Worm (Caenorhabditis elegans) whole organism, L2 larva: ENCODE measurements around the gene fbxb-58.

ENCODE experiments used
- Y55F3AM.14 ChIP-seq: fragments of 200-800 bp; sonication (Bioruptor generic); optimal IDR thresholded peaks from 2 replicates; lab custom pipeline; 2018; ENCODE audit warnings: mild to moderate bottlenecking, missing genetic modification characterization, missing compliant biosample characterization
- fos-1 ChIP-seq: fragments of 150-350 bp; optimal IDR thresholded peaks from 2 replicates; lab custom pipeline; 2014; ENCODE audit warnings: missing biosample characterization, missing genetic modification characterization
- lsy-2 ChIP-seq, 2 experiments: fragments of 150-350 bp in 1 of 2; sonication (generic microtip) in 1 of 2; optimal IDR thresholded peaks; 2 replicates each; lab custom pipeline; 2014 to 2017; ENCODE audit warnings: missing biosample characterization in 2 of 2, missing genetic modification characterization in 2 of 2
- mdl-1 ChIP-seq, 2 experiments: fragments of 150-350 bp in 1 of 2; sonication (generic microtip) in 1 of 2; optimal IDR thresholded peaks; 2 replicates each; lab custom pipeline; 2017; ENCODE audit warnings: missing biosample characterization in 2 of 2, missing genetic modification characterization in 2 of 2
- nhr-11 ChIP-seq: fragments of 150-350 bp; optimal IDR thresholded peaks from 2 replicates; lab custom pipeline; 2014; ENCODE audit warnings: missing biosample characterization, missing genetic modification characterization
- nhr-12 ChIP-seq: fragments of 150-350 bp; optimal IDR thresholded peaks from 2 replicates; lab custom pipeline; 2014; ENCODE audit warnings: missing biosample characterization, missing genetic modification characterization
- snpc-4 ChIP-seq: fragments of 150-350 bp; optimal IDR thresholded peaks from 2 replicates; lab custom pipeline; 2014; ENCODE audit warnings: missing biosample characterization, missing genetic modification characterization
- unc-39 ChIP-seq: fragments of 150-350 bp; optimal IDR thresholded peaks from 2 replicates; lab custom pipeline; 2014; ENCODE audit warnings: missing biosample characterization, missing genetic modification characterization
- ztf-11 ChIP-seq: sonication (generic microtip); optimal IDR thresholded peaks from 2 replicates; lab custom pipeline; 2017; ENCODE audit warnings: missing biosample characterization, missing genetic modification characterization
- ztf-4 ChIP-seq: fragments of 150-350 bp; optimal IDR thresholded peaks from 2 replicates; lab custom pipeline; 2014; ENCODE audit warnings: missing biosample characterization, missing genetic modification characterization

- TF ChIP-seq Y55F3AM.14 (GFP tag; lab: Kevin White, UChicago) = no peak
- TF ChIP-seq nhr-11 (tag; lab: Kevin White, UChicago) = no peak
- no peak for TF ChIP-seq fos-1 (tag; lab: Kevin White, UChicago)
- TF ChIP-seq mdl-1 (tag; optimal IDR thresholded peaks at IDR 0.05; lab: Kevin White, UChicago) = no peak
- no peak for TF ChIP-seq snpc-4 (tag; lab: Kevin White, UChicago)
- no peak for TF ChIP-seq nhr-12
- no peak for TF ChIP-seq unc-39 (tag; lab: Kevin White, UChicago)
- TF ChIP-seq lsy-2 (tag; optimal IDR thresholded peaks at IDR 0.05; lab: Kevin White, UChicago) = no peak
- TF ChIP-seq ztf-4 (tag; lab: Kevin White, UChicago) = no peak
- no peak for TF ChIP-seq ztf-11 (tag; lab: Kevin White, UChicago)
Observed at ce11 chrX:1664925-1665324, 37.0 kb downstream of the fbxb-58 start, which contains the start of gene R09H3.2.
